Worm (Caenorhabditis elegans): Measurements from ENCODE around the gene F43B10.1.

DNA sequence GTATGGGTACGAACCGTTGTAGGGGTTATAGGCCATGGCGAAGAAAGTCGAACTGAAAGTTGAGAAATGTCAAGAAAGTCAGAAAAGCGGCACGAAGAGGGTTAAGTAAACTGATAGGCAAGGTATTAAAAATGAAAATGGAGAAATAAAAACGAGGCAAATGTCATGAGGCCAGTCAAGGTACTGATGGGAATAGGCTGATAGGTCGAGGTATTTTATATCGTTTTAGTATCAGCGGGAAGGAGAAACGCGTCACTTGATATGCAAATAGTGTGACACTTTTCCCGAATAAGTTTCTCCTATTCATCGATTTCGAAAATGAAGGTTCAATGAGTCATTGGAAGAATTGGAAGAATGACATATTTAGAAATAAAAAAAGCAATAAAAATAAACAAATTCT, 15.0 kb upstream of the F43B10.1 start, which contains the start of gene F22H10.3:
- TF ChIP-seq tab-1 (GFP tag; IDR thresholded peaks at IDR 0.05) = no peak
- TF ChIP-seq klf-2 (GFP tag; conservative IDR thresholded peaks at IDR 0.05) = no peak
- TF ChIP-seq ztf-29 (GFP tag; IDR thresholded peaks at IDR 0.05) = no peak
